Worm (Caenorhabditis elegans) whole organism, L4/young adult: ENCODE data around the gene srj-21.

Source experiments
- W03F9.2 ChIP-seq: fragments of 150-350 bp; optimal IDR thresholded peaks from 2 replicates; lab custom pipeline; 2014; ENCODE audit warnings: missing biosample characterization, missing genetic modification characterization
- dao-5 ChIP-seq: sonication (generic microtip); optimal IDR thresholded peaks from 2 replicates; lab custom pipeline; 2016; ENCODE audit warnings: missing genotype, missing genetic modification characterization, moderate library complexity, missing compliant biosample characterization
- him-1 ChIP-seq: sonication (generic microtip); optimal IDR thresholded peaks from 2 replicates; lab custom pipeline; 2016; ENCODE audit warnings: missing genotype, missing genetic modification reagents, missing genetic modification characterization, missing compliant biosample characterization

- no peak for TF ChIP-seq him-1
- TF ChIP-seq W03F9.2 (tag; lab: Kevin White, UChicago), result no peak
- no peak for TF ChIP-seq dao-5 (tag; lab: Kevin White, UChicago)
These were observed 15.7 kb upstream of the srj-21 start for ce11 chrV:10729456-10729904.
